Worm (Caenorhabditis elegans): Measurements from ENCODE around the gene F38A5.2.

ce11 chrIV:6535908-6536307 lies 49.3 kb downstream of the F38A5.2 start, which contains the start of gene C01G5.3:
- TF ChIP-seq F13H6.1 (tag; optimal IDR thresholded peaks at IDR 0.05) (no peak), ama-1 (optimal IDR thresholded peaks at IDR 0.05) (no peak), C08G9.2 (tag; optimal IDR thresholded peaks at IDR 0.05) (no peak), nhr-11 (tag; optimal IDR thresholded peaks at IDR 0.05) (no peak), odd-2 (tag; optimal IDR thresholded peaks at IDR 0.05) (no peak), pha-4 (tag; optimal IDR thresholded peaks at IDR 0.05) (no peak), rnt-1 (tag; optimal IDR thresholded peaks at IDR 0.05) (no peak), gmeb-2 (tag; optimal IDR thresholded peaks at IDR 0.05) (no peak), unc-42 (tag; optimal IDR thresholded peaks at IDR 0.05) (no peak), ceh-34 (tag; optimal IDR thresholded peaks at IDR 0.05) (no peak), unc-3 (GFP tag; conservative IDR thresholded peaks at IDR 0.05) (no peak), unc-3 (tag; optimal IDR thresholded peaks at IDR 0.05) (no peak), pha-2 (tag; optimal IDR thresholded peaks at IDR 0.05) (no peak)

Measured in whole organism, late embryonic.